Worm (Caenorhabditis elegans): ENCODE measurements around the gene nprt-1.

Gene nprt-1

DNA sequence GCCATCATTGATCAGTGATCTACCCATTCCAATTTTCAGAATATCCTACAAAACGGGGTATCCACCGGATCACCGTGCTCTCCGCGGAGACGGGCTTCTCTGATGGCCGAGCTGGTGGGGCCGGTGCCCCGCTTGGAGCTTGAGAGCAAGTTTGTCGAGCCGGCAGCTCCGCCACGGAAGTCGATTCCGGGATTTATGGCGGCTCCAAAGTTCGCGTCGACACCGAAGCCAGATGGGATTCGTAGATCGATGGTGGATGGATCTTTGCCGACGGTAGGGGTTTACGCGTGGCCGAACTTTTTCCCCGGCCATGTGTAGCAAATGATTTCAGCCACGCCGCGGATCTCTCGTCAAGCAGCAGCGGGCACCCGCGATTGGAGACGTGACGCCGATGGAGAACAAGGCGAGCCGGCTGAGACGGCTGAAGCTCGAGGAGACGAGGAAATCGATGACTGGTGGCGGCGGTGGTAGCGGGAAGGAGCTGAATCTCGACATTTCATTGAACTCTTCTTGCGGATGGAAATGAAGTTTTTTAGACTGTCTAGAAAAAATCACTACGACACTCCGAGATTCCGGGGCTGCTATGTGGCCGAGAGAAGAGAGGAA lies 1.7 kb downstream of the nprt-1 start:
- TF ChIP-seq zag-1 (tag; optimal IDR thresholded peaks at IDR 0.05) (no peak), lin-15B (tag; optimal IDR thresholded peaks at IDR 0.05) (no peak), elt-3 (tag; optimal IDR thresholded peaks at IDR 0.05) (no peak), nhr-23 (tag; optimal IDR thresholded peaks at IDR 0.05) (no peak)

- no peak for TF ChIP-seq ceh-16 (tag; optimal IDR thresholded peaks at IDR 0.05)
- TF ChIP-seq lin-39 (tag; optimal IDR thresholded peaks at IDR 0.05), result no peak
- no peak for TF ChIP-seq ztf-11 (tag; optimal IDR thresholded peaks at IDR 0.05)
- no peak for TF ChIP-seq ceh-28 (tag; optimal IDR thresholded peaks at IDR 0.05)
- TF ChIP-seq unc-62 (GFP tag; optimal IDR thresholded peaks at IDR 0.05), result no peak
- no peak for TF ChIP-seq fos-1 (tag; optimal IDR thresholded peaks at IDR 0.05)
Measured at ce11 chrIV:2887245-2887644, 3.0 kb downstream of the nprt-1 start.

ce11 chrIV:2886655-2887054 lies 3.6 kb downstream of the nprt-1 start, which contains the start of gene dml-1:
Gene dml-1 (plus strand): TSS chrIV:2886955.
- TF ChIP-seq nhr-76 (tag; optimal IDR thresholded peaks at IDR 0.05), result no peak
- TF ChIP-seq nfya-1 (tag; optimal IDR thresholded peaks at IDR 0.05; ENCODE audit: insufficient read depth), result peak; percentile 36
- no peak for TF ChIP-seq egl-5 (tag; optimal IDR thresholded peaks at IDR 0.05)

ce11 chrIV:2885260-2885659 lies 5.0 kb downstream of the nprt-1 start:
- TF ChIP-seq ceh-82 (tag; optimal IDR thresholded peaks at IDR 0.05), result no peak
- TF ChIP-seq nfya-1 (tag; optimal IDR thresholded peaks at IDR 0.05; ENCODE audit: insufficient read depth), result peak; percentile 37

DNA sequence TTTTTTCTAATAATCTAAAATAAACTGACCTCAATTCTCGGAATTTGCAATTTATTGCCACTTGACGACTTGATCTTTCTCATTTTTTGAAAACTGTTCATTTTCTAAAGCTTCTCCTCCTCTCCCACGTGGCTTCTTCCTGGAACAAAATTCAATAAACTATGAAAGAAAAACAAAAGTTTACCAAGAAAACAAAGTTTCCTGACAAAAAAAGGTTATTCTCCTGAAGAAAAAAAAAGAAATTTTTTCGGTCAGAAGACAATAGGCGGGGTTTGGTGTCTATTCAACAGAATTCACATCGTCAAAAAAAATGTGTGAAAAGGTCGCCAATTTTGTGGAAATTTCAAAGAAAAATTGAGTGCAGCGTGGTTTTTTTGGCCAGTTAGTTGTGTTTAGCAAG lies 25.5 kb downstream of the nprt-1 start, which contains the start of gene Y54G2A.16:
Y54G2A.16 (minus strand) TSS at position 101 of the 400 bp plus-strand sequence.
- TF ChIP-seq pha-4 (tag; optimal IDR thresholded peaks at IDR 0.05) (no peak), nhr-11 (tag; optimal IDR thresholded peaks at IDR 0.05) (no peak), ama-1 (optimal IDR thresholded peaks at IDR 0.05) (no peak), nhr-77 (tag; optimal IDR thresholded peaks at IDR 0.05) (no peak), ceh-9 (tag; optimal IDR thresholded peaks at IDR 0.05) (no peak), lin-39 (tag; optimal IDR thresholded peaks at IDR 0.05) (no peak), ceh-82 (tag; optimal IDR thresholded peaks at IDR 0.05) (no peak), nhr-23 (tag; optimal IDR thresholded peaks at IDR 0.05) (no peak), fkh-10 (GFP tag; optimal IDR thresholded peaks at IDR 0.05) (no peak), egl-27 (tag; optimal IDR thresholded peaks at IDR 0.05) (no peak), nhr-28 (tag; optimal IDR thresholded peaks at IDR 0.05) (no peak), R02D3.7 (tag; optimal IDR thresholded peaks at IDR 0.05) (no peak), eor-1 (tag; optimal IDR thresholded peaks at IDR 0.05) (no peak), nhr-12 (tag; optimal IDR thresholded peaks at IDR 0.05) (no peak), ztf-11 (tag; optimal IDR thresholded peaks at IDR 0.05) (no peak), sea-2 (GFP tag; optimal IDR thresholded peaks at IDR 0.05) (no peak)

ce11 chrIV:2858734-2859133 lies 31.5 kb downstream of the nprt-1 start:
- TF ChIP-seq fos-1 (tag; optimal IDR thresholded peaks at IDR 0.05), result no peak
- no peak for TF ChIP-seq nhr-11 (tag; optimal IDR thresholded peaks at IDR 0.05)
- TF ChIP-seq daf-12 (tag; optimal IDR thresholded peaks at IDR 0.05), result no peak
- no peak for TF ChIP-seq snpc-4 (tag; optimal IDR thresholded peaks at IDR 0.05)
- TF ChIP-seq fkh-10 (GFP tag; optimal IDR thresholded peaks at IDR 0.05), result peak; percentile 83
- no peak for TF ChIP-seq nhr-25 (tag; optimal IDR thresholded peaks at IDR 0.05)
- TF ChIP-seq mdl-1 (tag; optimal IDR thresholded peaks at IDR 0.05), result no peak
- no peak for TF ChIP-seq ZK546.5 (tag; optimal IDR thresholded peaks at IDR 0.05)
- no peak for TF ChIP-seq ama-1 (optimal IDR thresholded peaks at IDR 0.05)

Data from whole organism, L3 larva.